Fruit fly (Drosophila melanogaster) whole organism, embryonic: ENCODE measurements around the gene JIL-1.

Source experiments
- Adf1 ChIP-seq: fragments of 200-800 bp; sonication (Bioruptor generic); IDR thresholded peaks from 2 replicates; pipeline ENCODE4 v1.3.6; 2022; ENCODE audit warnings: missing biosample characterization, missing genetic modification characterization
- Atf-2 ChIP-seq: fragments of 200-800 bp; sonication (Bioruptor generic); optimal IDR thresholded peaks from 2 replicates; lab custom pipeline; 2016; ENCODE audit warnings: missing biosample characterization, missing genetic modification characterization
- Atf3 ChIP-seq: fragments of 200-800 bp; sonication (Bioruptor generic); optimal IDR thresholded peaks from 3 replicates; lab custom pipeline; 2016; ENCODE audit warnings: missing biosample characterization, missing genetic modification characterization
- B-H1 ChIP-seq: fragments of 200-800 bp; sonication (Bioruptor generic); IDR thresholded peaks from 3 replicates; pipeline ENCODE4 v1.3.6; 2022; ENCODE audit warnings: missing biosample characterization, missing genetic modification characterization
- CG10462 ChIP-seq: fragments of 200-800 bp; sonication (Bioruptor generic); optimal IDR thresholded peaks from 2 replicates; lab custom pipeline; 2016; ENCODE audit warnings: missing biosample characterization, missing genetic modification characterization
- CG11695 ChIP-seq: fragments of 200-800 bp; sonication (Bioruptor generic); IDR thresholded peaks from 3 replicates; pipeline ENCODE4 v1.3.6; 2022; ENCODE audit warnings: missing biosample characterization, missing genetic modification characterization
- CG13775 ChIP-seq: fragments of 200-800 bp; sonication (Bioruptor generic); optimal IDR thresholded peaks from 3 replicates; lab custom pipeline; 2017; ENCODE audit warnings: missing biosample characterization, mild to moderate bottlenecking, missing genetic modification characterization
- CG13894 ChIP-seq: fragments of 200-800 bp; sonication (Bioruptor generic); optimal IDR thresholded peaks from 3 replicates; lab custom pipeline; 2018; ENCODE audit warnings: missing biosample characterization, mild to moderate bottlenecking, missing genetic modification characterization, moderate library complexity
- CG1603 ChIP-seq: fragments of 200-800 bp; sonication (Bioruptor generic); optimal IDR thresholded peaks from 2 replicates; lab custom pipeline; 2019; ENCODE audit warnings: missing biosample characterization, mild to moderate bottlenecking, missing genetic modification characterization, moderate library complexity
- CG17361 ChIP-seq: fragments of 200-800 bp; sonication (Bioruptor generic); IDR thresholded peaks from 3 replicates; pipeline ENCODE4 v1.3.6; 2022; ENCODE audit warnings: missing biosample characterization, missing genetic modification characterization
- CG17612 ChIP-seq: fragments of 200-800 bp; sonication (Bioruptor generic); IDR thresholded peaks from 2 replicates; pipeline ENCODE4 v1.3.6; 2022; ENCODE audit warnings: missing biosample characterization, missing genetic modification characterization
- CG31365 ChIP-seq: fragments of 200-800 bp; sonication (Bioruptor generic); optimal IDR thresholded peaks from 2 replicates; lab custom pipeline; 2018; ENCODE audit warnings: missing biosample characterization, mild to moderate bottlenecking, missing genetic modification characterization
- CG31388 ChIP-seq: fragments of 200-800 bp; sonication (Bioruptor generic); optimal IDR thresholded peaks from 2 replicates; lab custom pipeline; 2016; ENCODE audit warnings: missing biosample characterization, missing genetic modification characterization
- CG4404 ChIP-seq: fragments of 200-800 bp; sonication (Bioruptor generic); IDR thresholded peaks from 2 replicates; pipeline ENCODE4 v1.3.6; 2022; ENCODE audit warnings: missing biosample characterization, missing genetic modification characterization
- CG5180 ChIP-seq: fragments of 200-800 bp; sonication (Bioruptor generic); optimal IDR thresholded peaks from 3 replicates; lab custom pipeline; 2017; ENCODE audit warnings: missing biosample characterization, missing genetic modification characterization, mild to moderate bottlenecking, moderate library complexity, missing genetic modification reagents
- CG6689 ChIP-seq: fragments of 200-800 bp; sonication (Bioruptor generic); IDR thresholded peaks from 2 replicates; pipeline ENCODE4 v1.3.6; 2022; ENCODE audit warnings: missing biosample characterization, missing genetic modification characterization
- CG8290 ChIP-seq, 3 experiments: fragments of 200-800 bp; sonication (Bioruptor generic); optimal IDR thresholded peaks; 2 replicates each; lab custom pipeline; 2016 to 2019; ENCODE audit warnings: missing biosample characterization in 3 of 3, missing genetic modification characterization in 3 of 3, mild to moderate bottlenecking in 2 of 3, moderate library complexity in 1 of 3
- CG9215 ChIP-seq: fragments of 200-800 bp; sonication (Bioruptor generic); IDR thresholded peaks from 2 replicates; pipeline ENCODE4 v1.3.6; 2022; ENCODE audit warnings: missing biosample characterization, missing genetic modification characterization
- CG9797 ChIP-seq: fragments of 200-800 bp; sonication (Bioruptor generic); optimal IDR thresholded peaks from 3 replicates; lab custom pipeline; 2018; ENCODE audit warnings: missing biosample characterization, mild to moderate bottlenecking, missing genetic modification characterization
- Dbx ChIP-seq: fragments of 200-800 bp; sonication (Bioruptor generic); IDR thresholded peaks from 3 replicates; pipeline ENCODE4 v1.3.6; 2022; ENCODE audit warnings: missing biosample characterization, missing genetic modification characterization
- Ets97D ChIP-seq: fragments of 200-800 bp; sonication (Bioruptor generic); optimal IDR thresholded peaks from 3 replicates; lab custom pipeline; 2016; ENCODE audit warnings: missing biosample characterization, missing genetic modification characterization
- Fer1 ChIP-seq: fragments of 200-800 bp; sonication (Bioruptor generic); optimal IDR thresholded peaks from 2 replicates; lab custom pipeline; 2017; ENCODE audit warnings: missing biosample characterization, mild to moderate bottlenecking, missing genetic modification characterization
- Gug ChIP-seq: fragments of 200-800 bp; sonication (Bioruptor generic); IDR thresholded peaks from 4 replicates; pipeline ENCODE4 v1.3.6; 2022; ENCODE audit warnings: missing biosample characterization, missing genetic modification characterization
- HLH54F ChIP-seq: fragments of 200-800 bp; sonication (Bioruptor generic); optimal IDR thresholded peaks from 3 replicates; lab custom pipeline; 2016; ENCODE audit warnings: missing biosample characterization, missing genetic modification characterization
- HLHmδ ChIP-seq: fragments of 200-800 bp; sonication (Bioruptor generic); optimal IDR thresholded peaks from 2 replicates; lab custom pipeline; 2018; ENCODE audit warnings: missing biosample characterization, mild to moderate bottlenecking, missing genetic modification characterization, moderate library complexity
- HmgZ ChIP-seq: fragments of 200-800 bp; sonication (Bioruptor generic); optimal IDR thresholded peaks from 2 replicates; lab custom pipeline; 2018; ENCODE audit warnings: missing biosample characterization, mild to moderate bottlenecking, missing genetic modification characterization
- Hmx ChIP-seq: fragments of 200-800 bp; sonication (Bioruptor generic); optimal IDR thresholded peaks from 2 replicates; lab custom pipeline; 2016; ENCODE audit warnings: missing biosample characterization, missing genetic modification characterization
- Hsf ChIP-seq: fragments of 200-800 bp; sonication (Bioruptor generic); optimal IDR thresholded peaks from 3 replicates; lab custom pipeline; 2016; ENCODE audit warnings: missing biosample characterization, missing genetic modification characterization
- Jarid2 ChIP-seq: fragments of 200-800 bp; sonication (Bioruptor generic); optimal IDR thresholded peaks from 3 replicates; lab custom pipeline; 2017; ENCODE audit warnings: mild to moderate bottlenecking, missing biosample characterization, missing genetic modification reagents, missing genetic modification characterization
- MBD-R2 ChIP-seq: fragments of 200-800 bp; sonication (Bioruptor generic); IDR thresholded peaks from 2 replicates; pipeline ENCODE4 v1.3.6; 2022; ENCODE audit warnings: missing biosample characterization, missing genetic modification characterization
- Ptx1 ChIP-seq: fragments of 200-800 bp; sonication (Bioruptor generic); IDR thresholded peaks from 2 replicates; pipeline ENCODE4 v1.3.6; 2022; ENCODE audit warnings: missing biosample characterization, missing genetic modification characterization
- Tbp ChIP-seq: fragments of >200 bp; optimal IDR thresholded peaks from 2 replicates; lab custom pipeline; 2018; ENCODE audit warnings: missing biosample characterization, missing genetic modification characterization
- cas ChIP-seq: fragments of 200-800 bp; sonication (Bioruptor generic); IDR thresholded peaks from 2 replicates; pipeline ENCODE4 v1.3.6; 2022; ENCODE audit warnings: missing biosample characterization, missing genetic modification characterization
- croc ChIP-seq: fragments of 200-800 bp; sonication (Bioruptor generic); conservative IDR thresholded peaks from 3 replicates; pipeline ENCODE4 v1.3.6; 2022; ENCODE audit warnings: missing biosample characterization, missing genetic modification characterization
- dysf ChIP-seq: fragments of 200-800 bp; sonication (Bioruptor generic); IDR thresholded peaks from 3 replicates; pipeline ENCODE4 v1.3.6; 2022; ENCODE audit warnings: missing biosample characterization, missing genetic modification characterization
- ewg ChIP-seq: fragments of 200-800 bp; sonication (Bioruptor generic); optimal IDR thresholded peaks from 3 replicates; lab custom pipeline; 2017; ENCODE audit warnings: mild to moderate bottlenecking, missing biosample characterization, missing genetic modification reagents, missing genetic modification characterization
- gsb ChIP-seq: fragments of 200-800 bp; sonication (Bioruptor generic); IDR thresholded peaks from 2 replicates; pipeline ENCODE4 v1.3.6; 2022; ENCODE audit warnings: missing biosample characterization, missing genetic modification characterization
- inv ChIP-seq: fragments of 200-800 bp; sonication (Bioruptor generic); IDR thresholded peaks from 2 replicates; pipeline ENCODE4 v1.3.6; 2022; ENCODE audit warnings: missing biosample characterization, missing genetic modification characterization; ENCODE audit not compliant: partially characterized antibody
- jigr1 ChIP-seq: fragments of 200-800 bp; sonication (Bioruptor generic); IDR thresholded peaks from 3 replicates; pipeline ENCODE4 v1.3.6; 2022; ENCODE audit warnings: missing biosample characterization, missing genetic modification characterization
- jumu ChIP-seq: fragments of 200-800 bp; sonication (Bioruptor generic); optimal IDR thresholded peaks from 3 replicates; lab custom pipeline; 2016; ENCODE audit warnings: missing biosample characterization, missing genetic modification characterization
- knrl ChIP-seq: fragments of 200-800 bp; sonication (Bioruptor generic); IDR thresholded peaks from 3 replicates; pipeline ENCODE4 v1.3.6; 2022; ENCODE audit warnings: missing biosample characterization, missing genetic modification characterization; ENCODE audit not compliant: partially characterized antibody
- luna ChIP-seq: fragments of 200-800 bp; sonication (Bioruptor generic); optimal IDR thresholded peaks from 2 replicates; lab custom pipeline; 2016; ENCODE audit warnings: missing biosample characterization, missing genetic modification characterization
- nau ChIP-seq: fragments of 200-800 bp; sonication (Bioruptor generic); optimal IDR thresholded peaks from 3 replicates; lab custom pipeline; 2017; ENCODE audit warnings: missing biosample characterization, mild to moderate bottlenecking, missing genetic modification characterization, missing genetic modification reagents
- nerfin-1 ChIP-seq: fragments of 200-800 bp; sonication (Bioruptor generic); optimal IDR thresholded peaks from 3 replicates; lab custom pipeline; 2019; ENCODE audit warnings: missing biosample characterization, mild to moderate bottlenecking, missing genetic modification characterization, moderate library complexity
- pho ChIP-seq: fragments of 200-800 bp; sonication (Bioruptor generic); optimal IDR thresholded peaks from 2 replicates; lab custom pipeline; 2016; ENCODE audit warnings: missing biosample characterization, missing genetic modification characterization
- prd ChIP-seq, 3 experiments: fragments of >200 bp in 2 of 3; fragments of 200-800 bp in 1 of 3; sonication (Bioruptor generic) in 1 of 3; optimal IDR thresholded peaks in 2 of 3; IDR thresholded peaks in 1 of 3; 2 replicates in 2 of 3; 3 replicates in 1 of 3; pipeline versions ENCODE4 v1.3.6 to Lab custom; 2017 to 2022; ENCODE audit warnings: missing biosample characterization in 1 of 3, missing genetic modification characterization in 1 of 3
- pum ChIP-seq: fragments of 200-800 bp; sonication (Bioruptor generic); optimal IDR thresholded peaks from 2 replicates; lab custom pipeline; 2016; ENCODE audit warnings: missing biosample characterization, missing genetic modification characterization
- stc ChIP-seq: fragments of 200-800 bp; sonication (Bioruptor generic); IDR thresholded peaks from 2 replicates; pipeline ENCODE4 v1.3.6; 2022; ENCODE audit warnings: missing biosample characterization, missing genetic modification characterization
- ttk ChIP-seq: fragments of 200-800 bp; sonication (Bioruptor generic); IDR thresholded peaks from 2 replicates; pipeline ENCODE4 v2.1.2; 2022; ENCODE audit warnings: missing biosample characterization, missing genetic modification characterization

The JIL-1 gene

DNA sequence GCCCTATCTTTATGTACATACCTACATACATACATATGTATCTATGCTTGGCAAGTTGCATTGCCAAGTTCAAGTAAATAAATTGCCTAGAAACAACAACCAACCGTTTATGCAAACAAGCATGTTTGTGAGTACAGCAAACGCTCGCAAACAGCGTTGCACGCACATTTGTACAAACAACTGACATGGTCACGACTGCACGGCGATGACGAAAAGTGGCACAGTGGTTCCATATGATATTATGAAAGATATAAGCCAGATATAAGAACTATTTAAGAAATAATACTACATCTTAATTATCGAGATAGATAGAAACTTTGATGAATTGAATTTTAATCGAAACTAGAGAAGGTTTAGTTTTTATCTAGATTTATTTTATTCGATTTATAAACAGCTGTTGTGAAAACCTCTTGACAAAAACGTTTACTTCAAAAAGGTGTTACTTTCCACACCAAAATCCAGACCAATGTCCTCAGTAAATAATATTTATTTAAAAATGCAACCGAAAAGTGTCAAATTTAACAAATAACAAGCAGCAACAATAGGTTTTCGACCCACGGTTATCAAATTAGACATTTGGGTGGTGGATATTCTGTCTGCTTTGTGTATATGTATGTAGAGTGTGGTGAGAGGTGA lies 3.1 kb downstream of the JIL-1 start (continued):
- TF ChIP-seq CG10462 (GFP tag; lab: Kevin White, UChicago) (peak; percentile 92), Atf3 (GFP tag; lab: Kevin White, UChicago) (peak; percentile 73), Atf-2 (GFP tag; lab: Kevin White, UChicago) (peak; percentile 88), CG4404 (GFP tag; lab: Robert Waterston, UW) (peak; percentile 65), B-H1 (GFP tag; lab: Robert Waterston, UW) (peak; percentile 50), CG1603 (tag; lab: Kevin White, UChicago) (peak; percentile 71), HmgZ (tag; lab: Kevin White, UChicago) (peak; percentile 77), gsb (GFP tag; lab: Robert Waterston, UW) (peak; percentile 62), MBD-R2 (GFP tag; lab: Robert Waterston, UW) (peak; percentile 23; the same call in 1 of the 2 replicates), CG17612 (GFP tag; lab: Robert Waterston, UW) (peak; percentile 31; the same call in 1 of the 2 replicates), CG5180 (peak; percentile 86), inv (no peak; the same call in 1 of the 2 replicates), CG31365 (tag; lab: Kevin White, UChicago) (peak; percentile 39), CG11695 (peak; percentile 86), Fer1 (GFP tag; lab: Kevin White, UChicago) (peak; percentile 91), stc (GFP tag; lab: Robert Waterston, UW) (peak; percentile 69), prd (optimal IDR thresholded peaks at IDR 0.05; lab: Kevin White, UChicago) (no peak), prd (GFP tag; IDR thresholded peaks at IDR 0.05; lab: Robert Waterston, UW) (peak; percentile 85), luna (GFP tag; lab: Kevin White, UChicago) (no peak), CG31388 (GFP tag; lab: Kevin White, UChicago) (peak; percentile 81), CG13894 (tag; lab: Kevin White, UChicago) (no peak), Ets97D (GFP tag; lab: Kevin White, UChicago) (peak; percentile 67), pum (GFP tag; lab: Kevin White, UChicago) (peak; percentile 75), CG13775 (GFP tag; lab: Kevin White, UChicago) (peak; percentile 92), Ptx1 (GFP tag; lab: Robert Waterston, UW) (peak; percentile 84), HLH54F (GFP tag; lab: Kevin White, UChicago) (peak; percentile 57), dysf (GFP tag; lab: Robert Waterston, UW) (peak; percentile 87; the same call in 1 of the 3 replicates), CG6689 (peak; percentile 90), pho (GFP tag; lab: Kevin White, UChicago) (peak; percentile 69), Jarid2 (GFP tag; lab: Kevin White, UChicago) (peak; percentile 75), knrl (GFP tag; lab: Robert Waterston, UW) (peak; percentile 44; the same call in 1 of the 3 replicates), Gug (GFP tag; lab: Robert Waterston, UW) (peak; percentile 54; the same call in 3 of the 4 replicates), Dbx (peak; percentile 53; the same call in 1 of the 3 replicates), ewg (GFP tag; lab: Kevin White, UChicago) (peak; percentile 86), CG17361 (GFP tag; lab: Robert Waterston, UW) (peak; percentile 98), CG9215 (GFP tag; lab: Robert Waterston, UW) (0 out of 2 replicates have a peak, but pooled peaks have one; percentile 32), nau (peak; percentile 93), CG8290 (GFP tag; optimal IDR thresholded peaks at IDR 0.05; lab: Kevin White, UChicago) (peak; percentile 45), CG8290 (tag; optimal IDR thresholded peaks at IDR 0.05; lab: Kevin White, UChicago) (peak; percentile 52 to 73), HLHmδ (GFP tag; lab: Kevin White, UChicago) (peak; percentile 65), CG9797 (peak; percentile 39), Tbp (GFP tag; lab: Kevin White, UChicago) (no peak), ttk (GFP tag; lab: Robert Waterston, UW) (peak; percentile 57), Adf1 (GFP tag; lab: Robert Waterston, UW) (peak; percentile 51), croc (GFP tag; lab: Robert Waterston, UW) (peak; percentile 68), jigr1 (GFP tag; lab: Robert Waterston, UW) (0 out of 3 replicates have a peak, but pooled peaks have one; percentile 73), cas (no peak), Hmx (GFP tag; lab: Kevin White, UChicago) (peak; percentile 68), jumu (GFP tag; lab: Kevin White, UChicago) (peak; percentile 68), nerfin-1 (tag; lab: Kevin White, UChicago) (peak; percentile 59), Hsf (peak; percentile 93)
